Fruit fly (Drosophila melanogaster) whole organism, embryonic: Measurements from ENCODE around the gene Rilpl.

ENCODE experiments used
- ATbp ChIP-seq: fragments of 200-800 bp; sonication (Bioruptor generic); optimal IDR thresholded peaks from 2 replicates; lab custom pipeline; 2017; ENCODE audit warnings: missing biosample characterization, mild to moderate bottlenecking, missing genetic modification characterization, missing genetic modification reagents
- Asciz ChIP-seq: fragments of 200-800 bp; sonication (Bioruptor generic); optimal IDR thresholded peaks from 2 replicates; lab custom pipeline; 2017; ENCODE audit warnings: missing biosample characterization, mild to moderate bottlenecking, missing genetic modification characterization, missing genetic modification reagents
- C15 ChIP-seq: fragments of 200-800 bp; sonication (Bioruptor generic); IDR thresholded peaks from 3 replicates; pipeline ENCODE4 v1.3.6; 2022; ENCODE audit warnings: missing biosample characterization, missing genetic modification characterization
- CG10267 ChIP-seq: fragments of 200-800 bp; sonication (Bioruptor generic); optimal IDR thresholded peaks from 2 replicates; lab custom pipeline; 2018; ENCODE audit warnings: missing biosample characterization, mild to moderate bottlenecking, missing genetic modification characterization, moderate library complexity
- CG10366 ChIP-seq: fragments of 200-800 bp; sonication (Bioruptor generic); IDR thresholded peaks from 2 replicates; pipeline ENCODE4 v1.3.6; 2022; ENCODE audit warnings: missing biosample characterization, missing genetic modification characterization
- CG10431 ChIP-seq: fragments of 200-800 bp; sonication (Bioruptor generic); optimal IDR thresholded peaks from 3 replicates; lab custom pipeline; 2018; ENCODE audit warnings: missing biosample characterization, mild to moderate bottlenecking, missing genetic modification characterization
- CG11504 ChIP-seq: fragments of 200-800 bp; sonication (Bioruptor generic); optimal IDR thresholded peaks from 3 replicates; lab custom pipeline; 2019; ENCODE audit warnings: missing biosample characterization, mild to moderate bottlenecking, missing genetic modification characterization, moderate library complexity
- CG14050 ChIP-seq: fragments of 200-800 bp; sonication (Bioruptor generic); IDR thresholded peaks from 3 replicates; pipeline ENCODE4 v1.3.6; 2022; ENCODE audit warnings: missing biosample characterization, missing genetic modification characterization
- CG15514 ChIP-seq: fragments of 200-800 bp; sonication (Bioruptor generic); optimal IDR thresholded peaks from 3 replicates; lab custom pipeline; 2017; ENCODE audit warnings: missing biosample characterization, missing genetic modification characterization, mild to moderate bottlenecking, moderate library complexity, missing genetic modification reagents
- CG1602 ChIP-seq: fragments of 200-800 bp; sonication (Bioruptor generic); optimal IDR thresholded peaks from 3 replicates; lab custom pipeline; 2016; ENCODE audit warnings: missing biosample characterization, missing genetic modification characterization
- CG17829 ChIP-seq: fragments of 200-800 bp; optimal IDR thresholded peaks from 2 replicates; lab custom pipeline; 2019; ENCODE audit warnings: missing biosample characterization, mild to moderate bottlenecking, missing genetic modification characterization, moderate library complexity
- CG18599 ChIP-seq: fragments of 200-800 bp; sonication (Bioruptor generic); optimal IDR thresholded peaks from 3 replicates; lab custom pipeline; 2017; ENCODE audit warnings: missing biosample characterization, missing genetic modification characterization, mild to moderate bottlenecking, moderate library complexity, missing genetic modification reagents
- CG32532 ChIP-seq: fragments of 200-800 bp; sonication (Bioruptor generic); IDR thresholded peaks from 2 replicates; pipeline ENCODE4 v1.3.6; 2022; ENCODE audit warnings: missing biosample characterization, missing genetic modification characterization
- CG4424 ChIP-seq: fragments of 200-800 bp; sonication (Bioruptor generic); optimal IDR thresholded peaks from 3 replicates; lab custom pipeline; 2016; ENCODE audit warnings: missing biosample characterization, missing genetic modification characterization
- CG4820 ChIP-seq: fragments of 200-800 bp; sonication (Bioruptor generic); optimal IDR thresholded peaks from 3 replicates; lab custom pipeline; 2016; ENCODE audit warnings: missing biosample characterization, missing genetic modification characterization
- CG5180 ChIP-seq: fragments of 200-800 bp; sonication (Bioruptor generic); optimal IDR thresholded peaks from 3 replicates; lab custom pipeline; 2017; ENCODE audit warnings: missing biosample characterization, missing genetic modification characterization, mild to moderate bottlenecking, moderate library complexity, missing genetic modification reagents
- CG6791 ChIP-seq: fragments of 200-800 bp; sonication (Bioruptor generic); IDR thresholded peaks from 3 replicates; pipeline ENCODE4 v1.3.6; 2022; ENCODE audit warnings: missing biosample characterization, missing genetic modification characterization; ENCODE audit not compliant: partially characterized antibody
- CG8281 ChIP-seq: fragments of 200-800 bp; sonication (Bioruptor generic); optimal IDR thresholded peaks from 2 replicates; lab custom pipeline; 2018; ENCODE audit warnings: missing biosample characterization, mild to moderate bottlenecking, missing genetic modification characterization, moderate library complexity
- CG8765 ChIP-seq: fragments of 200-800 bp; sonication (Bioruptor generic); IDR thresholded peaks from 2 replicates; pipeline ENCODE4 v1.3.6; 2022; ENCODE audit warnings: missing biosample characterization, missing genetic modification characterization
- CG9932 ChIP-seq: fragments of 200-800 bp; sonication (Bioruptor generic); IDR thresholded peaks from 2 replicates; pipeline ENCODE4 v1.3.6; 2022; ENCODE audit warnings: missing biosample characterization, missing genetic modification characterization
- Dad ChIP-seq: fragments of 200-800 bp; sonication (Bioruptor generic); optimal IDR thresholded peaks from 3 replicates; lab custom pipeline; 2016; ENCODE audit warnings: missing biosample characterization, missing genetic modification characterization
- Deaf1 ChIP-seq: fragments of 200-800 bp; optimal IDR thresholded peaks from 3 replicates; lab custom pipeline; 2019; ENCODE audit warnings: missing biosample characterization, mild to moderate bottlenecking, missing genetic modification characterization, moderate library complexity
- Dll ChIP-seq: fragments of 200-800 bp; sonication (Bioruptor generic); IDR thresholded peaks from 4 replicates; pipeline ENCODE4 v1.3.6; 2022; ENCODE audit warnings: missing biosample characterization, missing genetic modification characterization; ENCODE audit not compliant: partially characterized antibody
- Dp ChIP-seq: fragments of 200-800 bp; sonication (Bioruptor generic); optimal IDR thresholded peaks from 2 replicates; lab custom pipeline; 2018; ENCODE audit warnings: missing biosample characterization, mild to moderate bottlenecking, missing genetic modification characterization, moderate library complexity
- Drgx ChIP-seq: fragments of 200-800 bp; sonication (Bioruptor generic); IDR thresholded peaks from 2 replicates; pipeline ENCODE4 v1.3.6; 2022; ENCODE audit warnings: missing biosample characterization, missing genetic modification characterization
- GATAe ChIP-seq: fragments of 200-800 bp; sonication (Bioruptor generic); conservative IDR thresholded peaks from 2 replicates; pipeline ENCODE4 v1.3.6; 2022; ENCODE audit warnings: missing biosample characterization, missing genetic modification characterization
- Hsf ChIP-seq: fragments of 200-800 bp; sonication (Bioruptor generic); optimal IDR thresholded peaks from 3 replicates; lab custom pipeline; 2016; ENCODE audit warnings: missing biosample characterization, missing genetic modification characterization
- MESR4 ChIP-seq: fragments of 200-800 bp; sonication (Bioruptor generic); optimal IDR thresholded peaks from 2 replicates; lab custom pipeline; 2018; ENCODE audit warnings: missing biosample characterization, mild to moderate bottlenecking, missing genetic modification characterization, moderate library complexity
- NC2α ChIP-seq: fragments of 200-800 bp; sonication (Bioruptor generic); optimal IDR thresholded peaks from 2 replicates; lab custom pipeline; 2016; ENCODE audit warnings: missing biosample characterization, missing genetic modification characterization
- Oaz ChIP-seq: fragments of 200-800 bp; sonication (Bioruptor generic); IDR thresholded peaks from 2 replicates; pipeline ENCODE4 v1.3.6; 2022; ENCODE audit warnings: missing biosample characterization, missing genetic modification characterization
- Side ChIP-seq: fragments of 200-800 bp; sonication (Bioruptor generic); optimal IDR thresholded peaks from 2 replicates; lab custom pipeline; 2016; ENCODE audit warnings: missing biosample characterization, missing genetic modification characterization
- Sin3A ChIP-seq: fragments of >200 bp; optimal IDR thresholded peaks from 2 replicates; lab custom pipeline; 2018
- Sox102F ChIP-seq: fragments of 200-800 bp; sonication (Bioruptor generic); optimal IDR thresholded peaks from 2 replicates; lab custom pipeline; 2018; ENCODE audit warnings: missing biosample characterization, mild to moderate bottlenecking, missing genetic modification characterization, moderate library complexity
- Xrp1 ChIP-seq: fragments of 200-800 bp; sonication (Bioruptor generic); IDR thresholded peaks from 2 replicates; pipeline ENCODE4 v1.3.6; 2022; ENCODE audit warnings: missing biosample characterization, missing genetic modification characterization
- cato ChIP-seq: fragments of 200-800 bp; sonication (Bioruptor generic); optimal IDR thresholded peaks from 2 replicates; lab custom pipeline; 2016; ENCODE audit warnings: missing biosample characterization, missing genetic modification characterization, borderline replicate concordance
- chif ChIP-seq, 2 experiments: fragments of 200-800 bp; sonication (Bioruptor generic); optimal IDR thresholded peaks; 3 replicates each; lab custom pipeline; 2016; ENCODE audit warnings: missing biosample characterization in 2 of 2, missing genetic modification characterization in 2 of 2
- crc ChIP-seq: fragments of 200-800 bp; sonication (Bioruptor generic); optimal IDR thresholded peaks from 2 replicates; lab custom pipeline; 2016; ENCODE audit warnings: missing biosample characterization, missing genetic modification characterization
- croc ChIP-seq: fragments of 200-800 bp; sonication (Bioruptor generic); conservative IDR thresholded peaks from 3 replicates; pipeline ENCODE4 v1.3.6; 2022; ENCODE audit warnings: missing biosample characterization, missing genetic modification characterization
- crol ChIP-seq: fragments of 200-800 bp; sonication (Bioruptor generic); IDR thresholded peaks from 2 replicates; pipeline ENCODE4 v1.3.6; 2022; ENCODE audit warnings: missing biosample characterization, missing genetic modification characterization
- exex ChIP-seq: fragments of 200-800 bp; sonication (Bioruptor generic); optimal IDR thresholded peaks from 4 replicates; lab custom pipeline; 2018; ENCODE audit warnings: missing biosample characterization, mild to moderate bottlenecking, missing genetic modification characterization, moderate library complexity
- eyg ChIP-seq: fragments of 200-800 bp; sonication (Bioruptor generic); optimal IDR thresholded peaks from 3 replicates; lab custom pipeline; 2016; ENCODE audit warnings: missing biosample characterization, missing genetic modification characterization
- grau ChIP-seq: fragments of 200-800 bp; optimal IDR thresholded peaks from 3 replicates; lab custom pipeline; 2019; ENCODE audit warnings: missing biosample characterization, mild to moderate bottlenecking, missing genetic modification characterization, moderate library complexity
- her ChIP-seq: fragments of 200-800 bp; sonication (Bioruptor generic); optimal IDR thresholded peaks from 2 replicates; lab custom pipeline; 2016; ENCODE audit warnings: missing biosample characterization, missing genetic modification characterization
- jing ChIP-seq: fragments of 200-800 bp; sonication (Bioruptor generic); optimal IDR thresholded peaks from 2 replicates; lab custom pipeline; 2018; ENCODE audit warnings: missing biosample characterization, mild to moderate bottlenecking, missing genetic modification characterization
- ken ChIP-seq: fragments of 200-800 bp; sonication (Bioruptor generic); IDR thresholded peaks from 3 replicates; pipeline ENCODE4 v1.3.6; 2022; ENCODE audit warnings: missing biosample characterization, missing genetic modification characterization
- nau ChIP-seq: fragments of 200-800 bp; sonication (Bioruptor generic); optimal IDR thresholded peaks from 3 replicates; lab custom pipeline; 2017; ENCODE audit warnings: missing biosample characterization, mild to moderate bottlenecking, missing genetic modification characterization, missing genetic modification reagents
- pnt ChIP-seq: fragments of 200-800 bp; sonication (Bioruptor generic); optimal IDR thresholded peaks from 3 replicates; lab custom pipeline; 2016; ENCODE audit warnings: missing biosample characterization, missing genetic modification characterization
- schlank ChIP-seq: fragments of 200-800 bp; sonication (Bioruptor generic); optimal IDR thresholded peaks from 2 replicates; lab custom pipeline; 2018; ENCODE audit warnings: missing biosample characterization, mild to moderate bottlenecking, missing genetic modification characterization
- tx ChIP-seq: fragments of 200-800 bp; sonication (Bioruptor generic); optimal IDR thresholded peaks from 2 replicates; lab custom pipeline; 2016; ENCODE audit warnings: missing biosample characterization, missing genetic modification characterization
- unpg ChIP-seq: fragments of 200-800 bp; sonication (Bioruptor generic); optimal IDR thresholded peaks from 3 replicates; lab custom pipeline; 2018; ENCODE audit warnings: missing biosample characterization, mild to moderate bottlenecking, missing genetic modification characterization, moderate library complexity

Gene Rilpl

dm6 chrX:1370104-1370802, 22.6 kb upstream of the Rilpl start, which contains the start of gene ssx (continued):
- TF ChIP-seq nau (GFP tag; lab: Kevin White, UChicago) (no peak), schlank (no peak), CG5180 (GFP tag; lab: Kevin White, UChicago) (no peak), cato (GFP tag; lab: Kevin White, UChicago) (no peak), CG9932 (peak; percentile 43), NC2α (GFP tag; lab: Kevin White, UChicago) (no peak), crc (GFP tag; lab: Kevin White, UChicago) (no peak), Sox102F (GFP tag; lab: Kevin White, UChicago) (no peak), Asciz (GFP tag; lab: Kevin White, UChicago) (no peak), chif (GFP tag; optimal IDR thresholded peaks at IDR 0.05; lab: Kevin White, UChicago) (no peak), Oaz (GFP tag; lab: Robert Waterston, UW) (no peak), pnt (GFP tag; lab: Kevin White, UChicago) (peak; percentile 32), grau (tag; lab: Kevin White, UChicago) (peak; percentile 39), CG4424 (GFP tag; lab: Kevin White, UChicago) (peak; percentile 51), CG8281 (tag; lab: Kevin White, UChicago) (peak; percentile 94), Deaf1 (no peak), CG11504 (tag; lab: Kevin White, UChicago) (no peak), Xrp1 (GFP tag; lab: Robert Waterston, UW) (peak; percentile 59), C15 (GFP tag; lab: Robert Waterston, UW) (no peak), Dll (peak; percentile 87), jing (GFP tag; lab: Kevin White, UChicago) (no peak), tx (peak; percentile 13), MESR4 (GFP tag; lab: Kevin White, UChicago) (peak; percentile 84), unpg (GFP tag; lab: Kevin White, UChicago) (peak; percentile 56), GATAe (GFP tag; lab: Robert Waterston, UW) (no peak), ATbp (GFP tag; lab: Kevin White, UChicago) (peak; percentile 29), CG1602 (GFP tag; lab: Kevin White, UChicago) (no peak), ken (peak; percentile 11; the same call in 1 of the 3 replicates), CG10267 (tag; lab: Kevin White, UChicago) (peak; percentile 41), Dp (GFP tag; lab: Kevin White, UChicago) (peak; percentile 42), CG10431 (GFP tag; lab: Kevin White, UChicago) (no peak), croc (no peak), CG17829 (tag; lab: Kevin White, UChicago) (peak; percentile 26), Drgx (GFP tag; lab: Robert Waterston, UW) (peak; percentile 64), eyg (GFP tag; lab: Kevin White, UChicago) (no peak), CG6791 (GFP tag; lab: Robert Waterston, UW) (peak; percentile 85), Sin3A (lab: Kevin White, UChicago) (peak; percentile 82), exex (tag; lab: Kevin White, UChicago) (peak; percentile 23), Side (GFP tag; lab: Kevin White, UChicago) (peak; percentile 40), CG14050 (GFP tag; lab: Robert Waterston, UW) (no peak), Dad (no peak), her (GFP tag; lab: Kevin White, UChicago) (no peak), CG15514 (peak; percentile 98), CG18599 (no peak), Hsf (peak; percentile 52), CG4820 (peak; percentile 7), CG32532 (GFP tag; lab: Robert Waterston, UW) (peak; percentile 56; the same call in 1 of the 2 replicates), CG8765 (GFP tag; lab: Robert Waterston, UW) (no peak), CG10366 (GFP tag; lab: Robert Waterston, UW) (peak; percentile 55), crol (GFP tag; lab: Robert Waterston, UW) (no peak)
